Worm (Caenorhabditis elegans): ENCODE measurements around the gene C07E3.4.
A peak's percentile ranks its signal among the peaks of the same experiment; 100 is the strongest.

The C07E3.4 gene

ce11 chrII:10395303-10395757 lies 34.7 kb downstream of the C07E3.4 start, which contains the start of gene T09F3.4 (continued):
- TF ChIP-seq alr-1 (tag; optimal IDR thresholded peaks at IDR 0.05; ENCODE audit: borderline replicate concordance) (no peak), fkh-8 (tag; optimal IDR thresholded peaks at IDR 0.05) (peak; percentile 59), lsy-2 (tag; optimal IDR thresholded peaks at IDR 0.05) (peak; percentile 72 to 76), tlp-1 (tag; optimal IDR thresholded peaks at IDR 0.05) (no peak), F16B12.6 (tag; optimal IDR thresholded peaks at IDR 0.05) (peak; percentile 23), nhr-47 (tag; optimal IDR thresholded peaks at IDR 0.05) (peak; percentile 81), sptf-1 (tag; optimal IDR thresholded peaks at IDR 0.05) (no peak), efl-3 (GFP tag; optimal IDR thresholded peaks at IDR 0.05) (no peak), lin-35 (GFP tag; optimal IDR thresholded peaks at IDR 0.05) (peak; percentile 58 to 66), nhr-84 (tag; optimal IDR thresholded peaks at IDR 0.05) (no peak), skn-1 (tag; optimal IDR thresholded peaks at IDR 0.05) (peak; percentile 42), pqm-1 (tag; optimal IDR thresholded peaks at IDR 0.05) (no peak), ceh-82 (tag; optimal IDR thresholded peaks at IDR 0.05) (peak in 1 of 3 experiments; percentile 38), mab-9 (GFP tag; IDR thresholded peaks at IDR 0.05) (no peak), nhr-85 (tag) (peak; percentile 89), pag-3 (tag; optimal IDR thresholded peaks at IDR 0.05; ENCODE audit: borderline replicate concordance, insufficient read depth) (no peak), nhr-71 (tag; optimal IDR thresholded peaks at IDR 0.05) (peak; percentile 87), ztf-11 (tag; optimal IDR thresholded peaks at IDR 0.05) (peak in 1 of 2 experiments; percentile 85), zip-4 (GFP tag; optimal IDR thresholded peaks at IDR 0.05) (no peak), isw-1 (GFP tag; IDR thresholded peaks at IDR 0.05) (peak; percentile 48), dsc-1 (tag; optimal IDR thresholded peaks at IDR 0.05) (peak; percentile 83), lin-13 (GFP tag; optimal IDR thresholded peaks at IDR 0.05) (peak; percentile 10), lin-39 (tag; optimal IDR thresholded peaks at IDR 0.05) (peak; percentile 31), dpl-1 (GFP tag; optimal IDR thresholded peaks at IDR 0.05) (peak; percentile 44 to 68 (median 60)), unc-86 (tag; optimal IDR thresholded peaks at IDR 0.05) (peak; percentile 26), zag-1 (tag; optimal IDR thresholded peaks at IDR 0.05) (no peak), hlh-17 (GFP tag; optimal IDR thresholded peaks at IDR 0.05; ENCODE audit: borderline replicate concordance) (no peak), nhr-12 (tag; optimal IDR thresholded peaks at IDR 0.05) (no peak), unc-130 (tag; optimal IDR thresholded peaks at IDR 0.05) (peak; percentile 44), aha-1 (tag; optimal IDR thresholded peaks at IDR 0.05) (no peak), fkh-4 (tag; optimal IDR thresholded peaks at IDR 0.05; ENCODE audit: borderline replicate concordance) (peak; percentile 91), unc-62 (GFP tag; optimal IDR thresholded peaks at IDR 0.05) (no peak), grh-1 (GFP tag; IDR thresholded peaks at IDR 0.05) (peak; percentile 34; the same call in 1 of the 2 replicates), elt-3 (tag; optimal IDR thresholded peaks at IDR 0.05) (peak in 1 of 6 experiments; percentile 35), pax-3 (tag; optimal IDR thresholded peaks at IDR 0.05) (peak; percentile 76), swsn-7 (tag; optimal IDR thresholded peaks at IDR 0.05) (peak; percentile 77), irx-1 (tag; optimal IDR thresholded peaks at IDR 0.05) (peak; percentile 82), unc-98 (GFP tag; IDR thresholded peaks at IDR 0.05) (no peak; the same call in 1 of the 2 replicates), ama-1 (optimal IDR thresholded peaks at IDR 0.05) (no peak)

ce11 chrII:10396578-10396977 lies 36.0 kb downstream of the C07E3.4 start, which contains the start of gene T09F3.5:
TSS of gene T09F3.5 (plus strand) at chrII:10396878.
- no peak for TF ChIP-seq unc-130 (tag; optimal IDR thresholded peaks at IDR 0.05)
- TF ChIP-seq lin-15B (tag; optimal IDR thresholded peaks at IDR 0.05), result no peak
- TF ChIP-seq unc-98 (GFP tag; IDR thresholded peaks at IDR 0.05), result no peak
- TF ChIP-seq zip-4 (GFP tag; optimal IDR thresholded peaks at IDR 0.05), result no peak
- TF ChIP-seq ztf-4 (tag; optimal IDR thresholded peaks at IDR 0.05), result no peak
- no peak for TF ChIP-seq Y116A8C.19 (tag; optimal IDR thresholded peaks at IDR 0.05; ENCODE audit: borderline replicate concordance)
- TF ChIP-seq efl-1 (optimal IDR thresholded peaks at IDR 0.05), result no peak
- TF ChIP-seq efl-1 (GFP tag; optimal IDR thresholded peaks at IDR 0.05 in 1 of 2), result no peak
- no peak for TF ChIP-seq sptf-1 (tag; optimal IDR thresholded peaks at IDR 0.05)
- TF ChIP-seq ceh-8 (GFP tag; optimal IDR thresholded peaks at IDR 0.05), result no peak
- no peak for TF ChIP-seq blmp-1 (tag; optimal IDR thresholded peaks at IDR 0.05)
- TF ChIP-seq nhr-71 (tag; optimal IDR thresholded peaks at IDR 0.05), result no peak
- TF ChIP-seq sup-37 (GFP tag; optimal IDR thresholded peaks at IDR 0.05), result no peak

Data from whole organism, L1 larva.